Worm (Caenorhabditis elegans): ENCODE data around the gene plg-1.

The plg-1 gene

DNA sequence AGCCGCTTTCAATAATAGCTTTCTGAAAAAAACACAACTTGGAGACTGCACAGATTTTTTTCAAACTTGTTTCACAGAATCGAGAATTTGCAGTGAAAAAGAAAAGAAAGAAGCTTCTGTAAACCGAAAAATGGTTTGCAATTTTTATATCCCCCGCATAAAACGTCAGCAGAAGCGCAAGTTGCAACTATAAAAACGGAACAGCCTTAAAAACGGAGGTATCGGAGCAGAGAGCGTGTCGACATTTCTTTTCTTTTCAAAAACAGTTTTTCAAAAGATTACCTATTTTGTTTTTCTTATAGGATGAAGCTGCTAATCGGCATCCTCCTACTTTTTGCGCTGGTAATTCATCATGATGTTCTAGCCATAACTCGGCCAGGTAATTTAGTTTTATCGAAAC lies at the start of gene plg-1:
Gene plg-1 (plus strand): TSS at position 301 of the 400 bp plus-strand sequence.
- TF ChIP-seq nfya-1 (tag; optimal IDR thresholded peaks at IDR 0.05; ENCODE audit: insufficient read depth) (no peak), fos-1 (tag; optimal IDR thresholded peaks at IDR 0.05) (no peak), snpc-4 (tag; optimal IDR thresholded peaks at IDR 0.05) (no peak), ceh-9 (tag; optimal IDR thresholded peaks at IDR 0.05) (no peak), fkh-2 (tag; optimal IDR thresholded peaks at IDR 0.05) (no peak), nhr-25 (tag; optimal IDR thresholded peaks at IDR 0.05) (no peak), ztf-11 (tag; optimal IDR thresholded peaks at IDR 0.05) (no peak), R02D3.7 (tag; optimal IDR thresholded peaks at IDR 0.05) (no peak), nhr-77 (tag; optimal IDR thresholded peaks at IDR 0.05) (no peak), ceh-28 (tag; optimal IDR thresholded peaks at IDR 0.05) (no peak), egl-5 (tag; optimal IDR thresholded peaks at IDR 0.05) (no peak), daf-12 (tag; optimal IDR thresholded peaks at IDR 0.05) (no peak)

DNA sequence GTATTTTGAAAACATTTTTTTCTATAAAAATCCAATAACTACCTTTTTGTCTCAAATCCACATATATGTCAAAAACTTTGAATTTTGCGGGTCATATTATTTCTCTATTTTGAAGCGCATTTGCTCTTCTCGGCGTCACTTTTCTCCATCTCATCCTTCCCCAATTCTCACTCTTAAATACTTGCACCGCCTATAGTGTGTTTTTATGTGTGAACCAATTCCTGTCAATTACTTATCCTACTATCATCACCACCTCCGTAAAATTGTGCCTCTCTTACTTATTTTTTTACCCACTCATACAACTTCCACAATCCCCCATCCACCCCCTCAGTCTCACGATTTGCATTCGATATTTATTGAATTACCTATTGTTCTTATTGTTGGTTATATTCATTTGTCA lies 46.2 kb upstream of the plg-1 start:
- TF ChIP-seq nhr-23 (tag; optimal IDR thresholded peaks at IDR 0.05) = no peak
- TF ChIP-seq fkh-10 (GFP tag; optimal IDR thresholded peaks at IDR 0.05) = no peak
- TF ChIP-seq nhr-25 (tag; optimal IDR thresholded peaks at IDR 0.05) = no peak
- TF ChIP-seq nhr-28 (tag; optimal IDR thresholded peaks at IDR 0.05) = no peak
- no peak for TF ChIP-seq skn-1 (tag; optimal IDR thresholded peaks at IDR 0.05)
- no peak for TF ChIP-seq egl-27 (tag; optimal IDR thresholded peaks at IDR 0.05)
- no peak for TF ChIP-seq aly-2 (tag; optimal IDR thresholded peaks at IDR 0.05)
- TF ChIP-seq fkh-2 (tag; optimal IDR thresholded peaks at IDR 0.05) = no peak
- TF ChIP-seq lsy-12 (tag; optimal IDR thresholded peaks at IDR 0.05) = no peak
- TF ChIP-seq eor-1 (tag; optimal IDR thresholded peaks at IDR 0.05) = no peak
- TF ChIP-seq nhr-12 (tag; optimal IDR thresholded peaks at IDR 0.05) = no peak
- TF ChIP-seq ceh-82 (tag; optimal IDR thresholded peaks at IDR 0.05) = no peak
- TF ChIP-seq ztf-4 (tag; optimal IDR thresholded peaks at IDR 0.05) = no peak

DNA sequence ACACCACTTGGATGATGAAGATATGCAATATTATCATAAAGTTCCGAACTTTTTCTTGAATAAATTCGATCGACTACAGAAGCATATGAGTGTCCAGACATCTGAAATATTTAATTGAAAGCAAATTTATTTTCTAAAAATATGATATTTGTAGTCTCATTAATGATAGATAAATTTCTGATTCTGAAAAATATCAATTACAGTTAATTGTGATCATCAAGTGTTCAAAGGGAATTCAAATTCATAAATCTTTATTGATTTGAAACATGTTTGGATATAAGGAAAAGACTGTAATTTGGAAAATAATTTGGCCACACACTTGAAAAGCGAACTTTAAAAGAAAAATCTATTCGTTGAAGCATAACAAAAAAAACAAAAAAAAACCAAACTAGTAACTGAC lies 44.8 kb upstream of the plg-1 start, which contains the start of gene F54F2.7:
Gene F54F2.7 (minus strand): TSS at position 101 of the 400 bp plus-strand sequence.
- TF ChIP-seq nhr-76 (tag; optimal IDR thresholded peaks at IDR 0.05) (no peak), lsy-12 (tag; optimal IDR thresholded peaks at IDR 0.05) (no peak), ztf-11 (tag; optimal IDR thresholded peaks at IDR 0.05) (no peak), lin-39 (tag; optimal IDR thresholded peaks at IDR 0.05) (no peak), hmg-11 (tag; optimal IDR thresholded peaks at IDR 0.05) (no peak), pqm-1 (tag; optimal IDR thresholded peaks at IDR 0.05) (no peak), ceh-9 (tag; optimal IDR thresholded peaks at IDR 0.05) (no peak), ZK546.5 (tag; optimal IDR thresholded peaks at IDR 0.05) (no peak), fkh-10 (GFP tag; optimal IDR thresholded peaks at IDR 0.05) (no peak), fkh-2 (tag; optimal IDR thresholded peaks at IDR 0.05) (no peak)

DNA sequence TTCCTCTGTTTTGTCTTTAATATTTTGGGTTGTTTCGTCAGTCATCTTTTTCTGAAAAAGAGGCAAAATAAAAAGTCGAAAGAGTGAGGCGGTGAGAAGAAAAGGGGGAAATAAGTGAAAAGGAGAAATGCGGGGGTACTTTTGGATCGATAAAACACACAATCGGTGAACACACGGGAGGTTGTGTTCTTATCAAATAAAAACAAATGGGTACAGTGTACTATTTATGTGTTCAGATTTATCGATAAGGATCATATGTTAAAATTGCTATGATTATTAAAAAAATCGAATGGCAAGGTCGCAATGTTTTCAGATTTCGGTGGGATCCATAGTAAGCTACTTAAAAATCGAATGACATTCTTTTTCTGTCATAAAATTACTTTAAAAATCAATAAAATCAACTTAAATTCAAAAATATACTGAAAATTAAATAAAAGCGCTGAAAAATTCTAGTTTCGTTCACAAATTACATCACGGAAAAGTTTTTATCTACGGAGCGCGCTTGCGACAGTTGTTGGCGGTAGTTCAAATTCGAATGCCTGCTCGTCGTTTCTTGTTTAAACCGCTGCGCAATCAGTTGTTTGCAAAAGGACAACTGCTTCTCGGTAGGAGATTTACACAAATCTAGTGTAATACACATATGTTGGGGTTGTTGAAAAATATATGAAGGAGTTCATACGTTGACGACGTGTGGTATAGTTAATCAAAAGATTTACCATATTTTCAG lies 42.7 kb upstream of the plg-1 start, which contains the start of gene prx-19:
Gene prx-19 (minus strand): TSS at position 51 of the 727 bp plus-strand sequence.
- TF ChIP-seq nfya-1 (tag; optimal IDR thresholded peaks at IDR 0.05; ENCODE audit: insufficient read depth) = peak; percentile 72
- peak; percentile 56 for TF ChIP-seq lin-39 (tag; optimal IDR thresholded peaks at IDR 0.05)
- no peak for TF ChIP-seq nhr-12 (tag; optimal IDR thresholded peaks at IDR 0.05)
- peak; percentile 57 for TF ChIP-seq skn-1 (tag; optimal IDR thresholded peaks at IDR 0.05)
- no peak for TF ChIP-seq snpc-4 (tag; optimal IDR thresholded peaks at IDR 0.05)
- peak; percentile 23 for TF ChIP-seq ceh-28 (tag; optimal IDR thresholded peaks at IDR 0.05)
- no peak for TF ChIP-seq fos-1 (tag; optimal IDR thresholded peaks at IDR 0.05)
- TF ChIP-seq elt-2 (tag; optimal IDR thresholded peaks at IDR 0.05) = peak; percentile 61
- peak; percentile 76 for TF ChIP-seq nhr-25 (tag; optimal IDR thresholded peaks at IDR 0.05)
- TF ChIP-seq nhr-237 (tag; optimal IDR thresholded peaks at IDR 0.05) = no peak
- TF ChIP-seq nhr-23 (tag; optimal IDR thresholded peaks at IDR 0.05) = peak; percentile 53
- TF ChIP-seq pha-4 (tag; optimal IDR thresholded peaks at IDR 0.05) = peak; percentile 63
- TF ChIP-seq nhr-43 (tag; optimal IDR thresholded peaks at IDR 0.05; ENCODE audit: poor library complexity, severe bottlenecking) = peak; percentile 0
- TF ChIP-seq lsy-12 (tag; optimal IDR thresholded peaks at IDR 0.05) = no peak
- TF ChIP-seq lin-15B (tag; optimal IDR thresholded peaks at IDR 0.05) = peak; percentile 63
- peak; percentile 32 for TF ChIP-seq egl-5 (tag; optimal IDR thresholded peaks at IDR 0.05)
- no peak for TF ChIP-seq ztf-11 (tag; optimal IDR thresholded peaks at IDR 0.05)
- TF ChIP-seq fkh-2 (tag; optimal IDR thresholded peaks at IDR 0.05) = no peak
- no peak for TF ChIP-seq fkh-10 (GFP tag; optimal IDR thresholded peaks at IDR 0.05)
